Fruit fly (Drosophila melanogaster): Measurements from ENCODE around the gene msd5.

Gene msd5

dm6 chr3L:1376014-1376745, 43.2 kb upstream of the msd5 start (continued):
- TF ChIP-seq Trl (optimal IDR thresholded peaks at IDR 0.05) (no peak), Trl (GFP tag; optimal IDR thresholded peaks at IDR 0.05) (peak; percentile 30), Taf1 (GFP tag; IDR thresholded peaks at IDR 0.05) (no peak), Sry-β (GFP tag; optimal IDR thresholded peaks at IDR 0.05) (peak; percentile 2), Atf-2 (GFP tag; optimal IDR thresholded peaks at IDR 0.05) (no peak), slou (GFP tag; optimal IDR thresholded peaks at IDR 0.05) (no peak), Awh (GFP tag; IDR thresholded peaks at IDR 0.05) (no peak), ranshi (GFP tag; IDR thresholded peaks at IDR 0.05) (no peak), CG9932 (GFP tag; IDR thresholded peaks at IDR 0.05) (no peak), CG9797 (GFP tag; optimal IDR thresholded peaks at IDR 0.05) (no peak), pita (GFP tag; optimal IDR thresholded peaks at IDR 0.05) (no peak), Eip74EF (GFP tag; optimal IDR thresholded peaks at IDR 0.05) (peak in 1 of 2 experiments; percentile 55), sr (GFP tag; IDR thresholded peaks at IDR 0.05) (no peak), CG18764 (GFP tag; optimal IDR thresholded peaks at IDR 0.05) (no peak), CG15269 (tag; optimal IDR thresholded peaks at IDR 0.05) (peak; percentile 68), prd (optimal IDR thresholded peaks at IDR 0.05) (no peak), prd (GFP tag; IDR thresholded peaks at IDR 0.05) (peak; percentile 69; the same call in 2 of the 3 replicates), pros (GFP tag; optimal IDR thresholded peaks at IDR 0.05) (no peak), CG8089 (GFP tag; optimal IDR thresholded peaks at IDR 0.05) (no peak), CG1792 (GFP tag; optimal IDR thresholded peaks at IDR 0.05) (no peak), pzg (GFP tag; optimal IDR thresholded peaks at IDR 0.05) (no peak), CG9876 (GFP tag; optimal IDR thresholded peaks at IDR 0.05) (no peak), CG31441 (GFP tag; IDR thresholded peaks at IDR 0.05) (peak; percentile 74), Fer2 (tag; optimal IDR thresholded peaks at IDR 0.05) (no peak), Hey (tag; optimal IDR thresholded peaks at IDR 0.05) (no peak), fd3F (GFP tag; optimal IDR thresholded peaks at IDR 0.05) (no peak), CG17361 (GFP tag; IDR thresholded peaks at IDR 0.05) (peak; percentile 54; the same call in 2 of the 3 replicates), CG13624 (GFP tag; optimal IDR thresholded peaks at IDR 0.05) (no peak), kay (GFP tag; optimal IDR thresholded peaks at IDR 0.05) (peak; percentile 4), ems (GFP tag; optimal IDR thresholded peaks at IDR 0.05) (no peak), CG12219 (GFP tag; optimal IDR thresholded peaks at IDR 0.05) (peak; percentile 62), tgo (GFP tag; IDR thresholded peaks at IDR 0.05) (peak; percentile 53), onecut (GFP tag; IDR thresholded peaks at IDR 0.05) (0 out of 2 replicates have a peak, but pooled peaks have one; percentile 9), CG6791 (GFP tag; IDR thresholded peaks at IDR 0.05; ENCODE audit: partially characterized antibody) (no peak), lilli (GFP tag; optimal IDR thresholded peaks at IDR 0.05) (peak; percentile 25), CG18599 (GFP tag; optimal IDR thresholded peaks at IDR 0.05) (peak; percentile 6), CG6813 (GFP tag; optimal IDR thresholded peaks at IDR 0.05) (no peak), CG4360 (GFP tag; IDR thresholded peaks at IDR 0.05) (no peak), CG4282 (GFP tag; optimal IDR thresholded peaks at IDR 0.05) (no peak), dpn (GFP tag; optimal IDR thresholded peaks at IDR 0.05) (peak; percentile 21 to 43), CG9609 (GFP tag; optimal IDR thresholded peaks at IDR 0.05) (peak; percentile 3), Xbp1 (GFP tag; optimal IDR thresholded peaks at IDR 0.05) (peak; percentile 57), zf30C (GFP tag; optimal IDR thresholded peaks at IDR 0.05) (no peak), dysf (GFP tag; IDR thresholded peaks at IDR 0.05) (peak; percentile 69), CG17829 (tag; optimal IDR thresholded peaks at IDR 0.05) (peak; percentile 34), z (GFP tag; IDR thresholded peaks at IDR 0.05) (0 out of 3 replicates have a peak, but pooled peaks have one; percentile 21), en (GFP tag; optimal IDR thresholded peaks at IDR 0.05) (no peak), CG10979 (tag; optimal IDR thresholded peaks at IDR 0.05) (peak; percentile 29), CG16813 (GFP tag; IDR thresholded peaks at IDR 0.05; ENCODE audit: partially characterized antibody) (peak; percentile 38; the same call in 1 of the 3 replicates), Side (GFP tag; optimal IDR thresholded peaks at IDR 0.05) (peak; percentile 10)

Data from whole organism, embryonic.